Worm (Caenorhabditis elegans): ENCODE data around the gene R13H4.2.

DNA sequence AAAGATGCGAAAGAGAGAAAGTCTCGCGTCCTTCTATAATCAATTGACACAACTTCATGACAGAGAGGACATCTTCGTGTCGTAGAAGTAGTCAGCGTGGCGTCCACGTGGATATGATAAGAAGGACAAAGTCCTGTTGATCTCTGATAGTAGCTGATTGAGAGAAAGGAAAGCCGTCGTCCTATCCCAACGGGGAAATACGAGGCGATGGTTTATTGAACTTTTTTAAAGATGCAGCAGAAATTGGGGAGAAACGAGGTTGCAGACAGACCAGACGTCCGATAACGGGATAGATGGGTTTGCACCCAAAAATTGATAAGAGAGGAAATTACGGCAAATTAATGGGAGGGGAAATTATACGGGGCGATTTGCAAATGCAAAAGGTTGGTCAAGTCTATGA, 33.7 kb upstream of the R13H4.2 start:
- TF ChIP-seq him-1 (tag; optimal IDR thresholded peaks at IDR 0.05) (no peak), dao-5 (tag; optimal IDR thresholded peaks at IDR 0.05) (no peak), W03F9.2 (tag; optimal IDR thresholded peaks at IDR 0.05) (no peak)
